Worm (Caenorhabditis elegans) whole organism, late embryonic: ENCODE results near the gene R05A10.4.

Experiments used
- F13H6.1 ChIP-seq: sonication (generic microtip); optimal IDR thresholded peaks from 2 replicates; lab custom pipeline; 2016; ENCODE audit warnings: missing genetic modification characterization, missing compliant biosample characterization
- ceh-24 ChIP-seq: sonication (generic microtip); optimal IDR thresholded peaks from 2 replicates; lab custom pipeline; 2016; ENCODE audit warnings: mild to moderate bottlenecking, missing genetic modification characterization, missing compliant biosample characterization
- dve-1 ChIP-seq: sonication (generic microtip); optimal IDR thresholded peaks from 2 replicates; lab custom pipeline; 2017; ENCODE audit warnings: antibody characterized with exemption, mild to moderate bottlenecking, missing genetic modification characterization, missing compliant biosample characterization
- fax-1 ChIP-seq: sonication (generic microtip); optimal IDR thresholded peaks from 2 replicates; lab custom pipeline; 2016; ENCODE audit warnings: missing genotype, missing genetic modification characterization, missing compliant biosample characterization
- nfya-1 ChIP-seq: sonication (generic microtip); optimal IDR thresholded peaks from 2 replicates; lab custom pipeline; 2017; ENCODE audit warnings: missing genetic modification characterization, mild to moderate bottlenecking, missing compliant biosample characterization, antibody characterized with exemption, moderate library complexity
- nhr-232 ChIP-seq: sonication (generic microtip); optimal IDR thresholded peaks from 2 replicates; lab custom pipeline; 2016; ENCODE audit warnings: missing genetic modification characterization, missing compliant biosample characterization
- pag-3 ChIP-seq: sonication (generic microtip); optimal IDR thresholded peaks from 2 replicates; lab custom pipeline; 2016; ENCODE audit warnings: missing compliant biosample characterization, missing genetic modification characterization, borderline replicate concordance
- pha-4 ChIP-seq: fragments of 150-350 bp; optimal IDR thresholded peaks from 2 replicates; lab custom pipeline; 2018; ENCODE audit warnings: missing biosample characterization, missing genetic modification reagents, missing genetic modification characterization
- unc-55 ChIP-seq: sonication (generic microtip); optimal IDR thresholded peaks from 2 replicates; lab custom pipeline; 2017; ENCODE audit warnings: missing biosample characterization, missing genetic modification reagents, missing genetic modification characterization

- TF ChIP-seq fax-1 (no peak), F13H6.1 (tag; lab: Kevin White, UChicago) (no peak), dve-1 (tag; lab: Kevin White, UChicago) (no peak), pag-3 (tag; lab: Kevin White, UChicago) (no peak), unc-55 (GFP tag; lab: Kevin White, UChicago) (no peak), pha-4 (tag; lab: Kevin White, UChicago) (no peak), ceh-24 (tag; lab: Kevin White, UChicago) (no peak), nfya-1 (tag; lab: Kevin White, UChicago) (no peak), nhr-232 (tag; lab: Kevin White, UChicago) (no peak)
Measured at ce11 chrIV:14193196-14193595, 20.9 kb downstream of the R05A10.4 start, which contains the start of gene K01G12.3.
